Fruit fly (Drosophila melanogaster): ENCODE results near the gene Cbp20.

- TF ChIP-seq CG8478 (optimal IDR thresholded peaks at IDR 0.05) (no peak), psq (optimal IDR thresholded peaks at IDR 0.05) (no peak), EcR (GFP tag; optimal IDR thresholded peaks at IDR 0.05) (no peak), pan (optimal IDR thresholded peaks at IDR 0.05) (no peak), usp (GFP tag; optimal IDR thresholded peaks at IDR 0.05) (no peak)
These were observed 4.5 kb downstream of the Cbp20 start for dm6 chr3R:18168929-18169350.
